2 fruit fly cellular contexts compared by ENCODE assay signal in the genomic region with DNA sequence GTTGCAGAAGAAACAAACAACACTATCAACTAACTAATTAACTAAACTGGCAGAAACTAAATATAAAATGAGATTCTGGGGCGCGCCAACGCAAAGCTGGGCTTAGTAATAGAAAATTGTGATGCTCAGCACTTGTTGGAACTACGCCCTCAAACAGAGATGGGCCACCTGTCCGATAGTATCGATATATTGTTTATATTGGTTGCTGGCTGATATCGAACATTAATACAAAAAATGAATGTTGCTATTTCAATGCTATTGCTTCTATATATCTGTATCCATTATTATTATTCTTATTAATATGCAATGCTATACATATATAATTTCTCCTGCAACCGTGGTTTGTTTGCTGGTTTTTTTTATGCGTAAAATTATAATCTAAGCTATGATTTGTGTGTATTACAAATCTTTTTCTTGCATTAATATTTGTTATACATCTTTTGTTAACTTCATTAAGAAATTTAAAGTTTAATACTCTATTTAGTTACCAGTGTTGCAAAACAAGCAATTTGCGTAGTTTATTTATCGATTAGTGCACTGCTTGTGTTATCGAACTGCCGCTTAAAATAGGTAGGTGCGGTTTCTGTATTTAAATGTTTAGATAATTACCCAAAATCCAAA.
A peak's percentile ranks its signal among the peaks of the same experiment; 100 is the strongest.
TF ChIP-seq lines count a peak whose summit lies in the region.

A gene (minus strand): TSS at position 195 of the 621 bp plus-strand sequence.

TF ChIP-seq in whole organism, embryonic, 481 proteins besides CTCF, POLR2A, EP300 and RAD21 (continued from another document and continues in another):
- TF ChIP-seq D19A (tag; optimal IDR thresholded peaks at IDR 0.05; lab: Kevin White, UChicago) (peak; percentile 58), CG3995 (GFP tag; optimal IDR thresholded peaks at IDR 0.05; lab: Kevin White, UChicago) (peak; percentile 36), stwl (tag; optimal IDR thresholded peaks at IDR 0.05; lab: Kevin White, UChicago) (peak; percentile 92), Dref (GFP tag; IDR thresholded peaks at IDR 0.05; lab: Robert Waterston, UW) (peak; percentile 65), CG15269 (tag; optimal IDR thresholded peaks at IDR 0.05; lab: Kevin White, UChicago) (no peak), CG34422 (GFP tag; IDR thresholded peaks at IDR 0.05; lab: Robert Waterston, UW) (0 out of 3 replicates have a peak, but pooled peaks have one; percentile 18), abd-A (tag; optimal IDR thresholded peaks at IDR 0.05; lab: Kevin White, UChicago) (no peak), bbx (GFP tag; IDR thresholded peaks at IDR 0.05; lab: Robert Waterston, UW; ENCODE audit: partially characterized antibody) (peak; percentile 77), CG2875 (GFP tag; optimal IDR thresholded peaks at IDR 0.05; lab: Kevin White, UChicago) (no peak), Xbp1 (GFP tag; optimal IDR thresholded peaks at IDR 0.05; lab: Kevin White, UChicago) (peak; percentile 2), mld (GFP tag; IDR thresholded peaks at IDR 0.05; lab: Robert Waterston, UW; ENCODE audit: partially characterized antibody) (peak; percentile 58; the same call in 1 of the 3 replicates), CG4820 (GFP tag; optimal IDR thresholded peaks at IDR 0.05; lab: Kevin White, UChicago) (peak; percentile 12), al (GFP tag; IDR thresholded peaks at IDR 0.05; lab: Robert Waterston, UW) (no peak), Hsf (GFP tag; optimal IDR thresholded peaks at IDR 0.05; lab: Kevin White, UChicago) (no peak), Ptx1 (GFP tag; IDR thresholded peaks at IDR 0.05; lab: Robert Waterston, UW) (no peak), Abd-B (GFP tag; optimal IDR thresholded peaks at IDR 0.05; lab: Kevin White, UChicago) (peak; percentile 32), CG4617 (GFP tag; optimal IDR thresholded peaks at IDR 0.05; lab: Kevin White, UChicago; ENCODE audit: borderline replicate concordance) (peak; percentile 11), CG9727 (GFP tag; optimal IDR thresholded peaks at IDR 0.05; lab: Kevin White, UChicago) (peak; percentile 20), Poxn (GFP tag; IDR thresholded peaks at IDR 0.05; lab: Robert Waterston, UW) (no peak), usp (GFP tag; optimal IDR thresholded peaks at IDR 0.05; lab: Kevin White, UChicago) (no peak), CG34224 (GFP tag; IDR thresholded peaks at IDR 0.05; lab: Robert Waterston, UW; ENCODE audit: partially characterized antibody) (peak; percentile 77), CG17361 (GFP tag; IDR thresholded peaks at IDR 0.05; lab: Robert Waterston, UW) (peak; percentile 17; the same call in 1 of the 3 replicates), Opbp (GFP tag; IDR thresholded peaks at IDR 0.05; lab: Robert Waterston, UW; ENCODE audit: partially characterized antibody) (peak; percentile 71), Dp (GFP tag; optimal IDR thresholded peaks at IDR 0.05; lab: Kevin White, UChicago) (peak; percentile 62), zen2 (GFP tag; IDR thresholded peaks at IDR 0.05; lab: Robert Waterston, UW; ENCODE audit: partially characterized antibody) (peak; percentile 76), B-H1 (GFP tag; IDR thresholded peaks at IDR 0.05; lab: Robert Waterston, UW) (no peak), Bgb (GFP tag; IDR thresholded peaks at IDR 0.05; lab: Robert Waterston, UW; ENCODE audit: partially characterized antibody) (peak; percentile 67), Doc3 (GFP tag; IDR thresholded peaks at IDR 0.05; lab: Robert Waterston, UW; ENCODE audit: partially characterized antibody) (peak; percentile 79), ind (GFP tag; optimal IDR thresholded peaks at IDR 0.05; lab: Kevin White, UChicago) (peak; percentile 2), tx (GFP tag; optimal IDR thresholded peaks at IDR 0.05; lab: Kevin White, UChicago) (no peak), Sry-δ (GFP tag; optimal IDR thresholded peaks at IDR 0.05; lab: Kevin White, UChicago) (peak; percentile 83), zen (tag; optimal IDR thresholded peaks at IDR 0.05; lab: Kevin White, UChicago) (peak; percentile 67), Xrp1 (GFP tag; IDR thresholded peaks at IDR 0.05; lab: Robert Waterston, UW) (no peak), Trl (optimal IDR thresholded peaks at IDR 0.05; lab: Kevin White, UChicago) (no peak), Trl (GFP tag; optimal IDR thresholded peaks at IDR 0.05; lab: Kevin White, UChicago) (no peak), gsb-n (tag; optimal IDR thresholded peaks at IDR 0.05; lab: Kevin White, UChicago) (no peak), CG15514 (GFP tag; optimal IDR thresholded peaks at IDR 0.05; lab: Kevin White, UChicago) (peak; percentile 57), Dip2 (GFP tag; IDR thresholded peaks at IDR 0.05; lab: Robert Waterston, UW) (no peak), CG10979 (tag; optimal IDR thresholded peaks at IDR 0.05; lab: Kevin White, UChicago) (no peak), CG6791 (GFP tag; IDR thresholded peaks at IDR 0.05; lab: Robert Waterston, UW; ENCODE audit: partially characterized antibody) (peak; percentile 66), CG14710 (tag; optimal IDR thresholded peaks at IDR 0.05; lab: Kevin White, UChicago) (peak; percentile 61), nom (GFP tag; optimal IDR thresholded peaks at IDR 0.05; lab: Kevin White, UChicago) (no peak), Six4 (GFP tag; optimal IDR thresholded peaks at IDR 0.05; lab: Kevin White, UChicago) (no peak), trem (tag; optimal IDR thresholded peaks at IDR 0.05; lab: Kevin White, UChicago) (peak; percentile 84), az2 (GFP tag; optimal IDR thresholded peaks at IDR 0.05; lab: Kevin White, UChicago) (peak; percentile 22), CG2129 (GFP tag; IDR thresholded peaks at IDR 0.05; lab: Robert Waterston, UW; ENCODE audit: partially characterized antibody) (peak; percentile 56), CG16813 (GFP tag; IDR thresholded peaks at IDR 0.05; lab: Robert Waterston, UW; ENCODE audit: partially characterized antibody) (peak; percentile 78), CG4424 (GFP tag; optimal IDR thresholded peaks at IDR 0.05; lab: Kevin White, UChicago) (peak; percentile 9), CG1529 (GFP tag; optimal IDR thresholded peaks at IDR 0.05; lab: Kevin White, UChicago) (no peak), CG9932 (GFP tag; IDR thresholded peaks at IDR 0.05; lab: Robert Waterston, UW) (peak; percentile 34; the same call in 1 of the 2 replicates), E2f2 (GFP tag; IDR thresholded peaks at IDR 0.05; lab: Robert Waterston, UW) (peak; percentile 80), NC2α (GFP tag; optimal IDR thresholded peaks at IDR 0.05; lab: Kevin White, UChicago) (no peak), lola (GFP tag; optimal IDR thresholded peaks at IDR 0.05; lab: Kevin White, UChicago) (peak in 1 of 3 experiments; percentile 30), ato (GFP tag; IDR thresholded peaks at IDR 0.05; lab: Robert Waterston, UW; ENCODE audit: partially characterized antibody) (peak; percentile 52; the same call in 1 of the 2 replicates), phol (tag; optimal IDR thresholded peaks at IDR 0.05; lab: Kevin White, UChicago) (peak; percentile 36), Awh (GFP tag; IDR thresholded peaks at IDR 0.05; lab: Robert Waterston, UW) (no peak), so (GFP tag; IDR thresholded peaks at IDR 0.05; lab: Robert Waterston, UW) (no peak), CG18011 (GFP tag; optimal IDR thresholded peaks at IDR 0.05; lab: Kevin White, UChicago) (no peak), chif (GFP tag; optimal IDR thresholded peaks at IDR 0.05; lab: Kevin White, UChicago) (no peak), tgo (GFP tag; IDR thresholded peaks at IDR 0.05; lab: Robert Waterston, UW) (no peak)

TF ChIP-seq in whole organism, prepupa, 60 proteins besides CTCF, POLR2A, EP300 and RAD21 (continued from another document):
- TF ChIP-seq Eip93F (GFP tag; optimal IDR thresholded peaks at IDR 0.05; lab: Kevin White, UChicago) = peak; percentile 8
- no peak for TF ChIP-seq Gug (GFP tag; IDR thresholded peaks at IDR 0.05; lab: Robert Waterston, UW)
- TF ChIP-seq CG6276 (GFP tag; optimal IDR thresholded peaks at IDR 0.05; lab: Kevin White, UChicago) = no peak
- TF ChIP-seq Hr39 (GFP tag; optimal IDR thresholded peaks at IDR 0.05; lab: Kevin White, UChicago) = no peak
